Worm (Caenorhabditis elegans): ENCODE data around the gene T20B3.14.

DNA sequence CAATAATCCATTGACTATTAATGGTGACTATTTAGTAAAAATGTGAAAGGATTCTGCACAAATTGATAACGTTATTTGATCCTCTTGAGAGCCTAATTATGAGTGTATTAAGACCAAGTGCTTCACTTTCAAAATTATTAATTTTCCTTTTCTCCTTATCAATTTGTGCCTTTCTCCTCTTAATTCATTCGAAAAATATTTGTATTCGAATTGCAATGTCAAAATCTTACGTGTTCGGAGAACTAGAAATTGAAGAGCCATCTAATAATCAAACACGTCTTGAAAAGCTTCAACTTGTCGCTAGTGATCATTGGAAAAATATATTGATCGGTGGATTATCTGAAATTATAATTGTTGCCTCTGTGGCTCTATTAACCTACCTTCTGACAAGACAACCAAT, 27.4 kb upstream of the T20B3.14 start, which contains the start of the genes clec-36 and clec-26:
- TF ChIP-seq cog-1 (tag; optimal IDR thresholded peaks at IDR 0.05): no peak
- no peak for TF ChIP-seq tab-1 (GFP tag; IDR thresholded peaks at IDR 0.05)
- TF ChIP-seq klf-2 (GFP tag; conservative IDR thresholded peaks at IDR 0.05): no peak
- no peak for TF ChIP-seq ref-1 (GFP tag; conservative IDR thresholded peaks at IDR 0.05)
- TF ChIP-seq med-1 (GFP tag; optimal IDR thresholded peaks at IDR 0.05; ENCODE audit: insufficient read depth): no peak
- TF ChIP-seq flt-1 (GFP tag; IDR thresholded peaks at IDR 0.05): no peak
- TF ChIP-seq ztf-23 (GFP tag; IDR thresholded peaks at IDR 0.05): no peak
- no peak for TF ChIP-seq T22C8.4 (GFP tag; IDR thresholded peaks at IDR 0.05)
- TF ChIP-seq ztf-29 (GFP tag; IDR thresholded peaks at IDR 0.05): no peak
